Fruit fly (Drosophila melanogaster) whole organism, embryonic: ENCODE data around the gene CG10477.

ENCODE experiments used
- Awh ChIP-seq: fragments of 200-800 bp; sonication (Bioruptor generic); IDR thresholded peaks from 2 replicates; pipeline ENCODE4, ENCODE4 v1.3.6; 2022; ENCODE audit warnings: missing biosample characterization, missing genetic modification characterization
- Bgb ChIP-seq: fragments of 200-800 bp; sonication (Bioruptor generic); IDR thresholded peaks from 2 replicates; pipeline ENCODE4 v1.3.6; 2022; ENCODE audit warnings: missing biosample characterization, missing genetic modification characterization; ENCODE audit not compliant: partially characterized antibody
- BtbVII ChIP-seq: fragments of 200-800 bp; sonication (Bioruptor generic); optimal IDR thresholded peaks from 3 replicates; lab custom pipeline; 2017; ENCODE audit warnings: missing biosample characterization, mild to moderate bottlenecking, missing genetic modification characterization
- CG10209 ChIP-seq: fragments of 200-800 bp; sonication (Bioruptor generic); optimal IDR thresholded peaks from 3 replicates; lab custom pipeline; 2017; ENCODE audit warnings: missing biosample characterization, mild to moderate bottlenecking, missing genetic modification characterization, missing genetic modification reagents
- CG1024 ChIP-seq: fragments of 200-800 bp; sonication (Bioruptor generic); IDR thresholded peaks from 2 replicates; pipeline ENCODE4 v1.3.6; 2022; ENCODE audit warnings: missing biosample characterization, missing genetic modification characterization
- CG10959 ChIP-seq: fragments of 200-800 bp; sonication (Bioruptor generic); IDR thresholded peaks from 2 replicates; pipeline ENCODE4 v1.3.6; 2022; ENCODE audit warnings: missing biosample characterization, missing genetic modification characterization
- CG11398 ChIP-seq: fragments of 200-800 bp; sonication (Bioruptor generic); optimal IDR thresholded peaks from 2 replicates; lab custom pipeline; 2016; ENCODE audit warnings: missing biosample characterization, missing genetic modification characterization
- CG12219 ChIP-seq: fragments of 200-800 bp; sonication (Bioruptor generic); optimal IDR thresholded peaks from 3 replicates; lab custom pipeline; 2018; ENCODE audit warnings: missing biosample characterization, mild to moderate bottlenecking, missing genetic modification characterization
- CG13624 ChIP-seq: fragments of 200-800 bp; sonication (Bioruptor generic); optimal IDR thresholded peaks from 2 replicates; lab custom pipeline; 2016; ENCODE audit warnings: missing biosample characterization, missing genetic modification characterization
- CG13894 ChIP-seq: fragments of 200-800 bp; sonication (Bioruptor generic); optimal IDR thresholded peaks from 3 replicates; lab custom pipeline; 2018; ENCODE audit warnings: missing biosample characterization, mild to moderate bottlenecking, missing genetic modification characterization, moderate library complexity
- CG15011 ChIP-seq: fragments of 200-800 bp; sonication (Bioruptor generic); optimal IDR thresholded peaks from 3 replicates; lab custom pipeline; 2018; ENCODE audit warnings: missing biosample characterization, mild to moderate bottlenecking, missing genetic modification characterization
- CG16779 ChIP-seq: fragments of 200-800 bp; sonication (Bioruptor generic); IDR thresholded peaks from 2 replicates; pipeline ENCODE4 v1.3.6; 2022; ENCODE audit warnings: missing biosample characterization, missing genetic modification characterization
- CG3163 ChIP-seq: fragments of 200-800 bp; sonication (Bioruptor generic); optimal IDR thresholded peaks from 3 replicates; lab custom pipeline; 2016; ENCODE audit warnings: missing biosample characterization, missing genetic modification characterization
- CG32767 ChIP-seq: fragments of 200-800 bp; sonication (Bioruptor generic); IDR thresholded peaks from 2 replicates; pipeline ENCODE4 v1.3.6; 2022; ENCODE audit warnings: missing biosample characterization, missing genetic modification characterization
- CG43689 ChIP-seq: fragments of 200-800 bp; sonication (Bioruptor generic); IDR thresholded peaks from 2 replicates; pipeline ENCODE4 v1.3.6; 2022; ENCODE audit warnings: missing biosample characterization, missing genetic modification characterization
- CG4820 ChIP-seq: fragments of 200-800 bp; sonication (Bioruptor generic); optimal IDR thresholded peaks from 3 replicates; lab custom pipeline; 2016; ENCODE audit warnings: missing biosample characterization, missing genetic modification characterization
- CG7556 ChIP-seq: fragments of 200-800 bp; sonication (Bioruptor generic); optimal IDR thresholded peaks from 2 replicates; lab custom pipeline; 2017; ENCODE audit warnings: missing biosample characterization, mild to moderate bottlenecking, missing genetic modification characterization
- CG7839 ChIP-seq: fragments of 200-800 bp; sonication (Bioruptor generic); optimal IDR thresholded peaks from 3 replicates; lab custom pipeline; 2018; ENCODE audit warnings: missing biosample characterization, mild to moderate bottlenecking, missing genetic modification characterization, moderate library complexity
- D19A ChIP-seq: fragments of 200-800 bp; optimal IDR thresholded peaks from 3 replicates; lab custom pipeline; 2019; ENCODE audit warnings: missing biosample characterization, mild to moderate bottlenecking, missing genetic modification characterization, moderate library complexity
- Dip2 ChIP-seq: fragments of 200-800 bp; sonication (Bioruptor generic); IDR thresholded peaks from 2 replicates; pipeline ENCODE4 v1.3.6; 2022; ENCODE audit warnings: missing biosample characterization, missing genetic modification characterization
- Dp ChIP-seq: fragments of 200-800 bp; sonication (Bioruptor generic); optimal IDR thresholded peaks from 2 replicates; lab custom pipeline; 2018; ENCODE audit warnings: missing biosample characterization, mild to moderate bottlenecking, missing genetic modification characterization, moderate library complexity
- Dref ChIP-seq: fragments of 200-800 bp; sonication (Bioruptor generic); IDR thresholded peaks from 2 replicates; pipeline ENCODE4 v1.3.6; 2022; ENCODE audit warnings: missing biosample characterization, missing genetic modification characterization
- Drgx ChIP-seq: fragments of 200-800 bp; sonication (Bioruptor generic); IDR thresholded peaks from 2 replicates; pipeline ENCODE4 v1.3.6; 2022; ENCODE audit warnings: missing biosample characterization, missing genetic modification characterization
- Fer1 ChIP-seq: fragments of 200-800 bp; sonication (Bioruptor generic); optimal IDR thresholded peaks from 2 replicates; lab custom pipeline; 2017; ENCODE audit warnings: missing biosample characterization, mild to moderate bottlenecking, missing genetic modification characterization
- Fer2 ChIP-seq: fragments of 200-800 bp; sonication (Bioruptor generic); optimal IDR thresholded peaks from 2 replicates; lab custom pipeline; 2018; ENCODE audit warnings: missing biosample characterization, mild to moderate bottlenecking, missing genetic modification characterization, moderate library complexity
- HmgD ChIP-seq: fragments of 200-800 bp; sonication (Bioruptor generic); optimal IDR thresholded peaks from 3 replicates; lab custom pipeline; 2016; ENCODE audit warnings: missing biosample characterization, missing genetic modification characterization
- Lpt ChIP-seq: fragments of >200 bp; optimal IDR thresholded peaks from 2 replicates; lab custom pipeline; 2018; ENCODE audit warnings: missing biosample characterization, missing genetic modification characterization
- Meics ChIP-seq: fragments of 200-800 bp; sonication (Bioruptor generic); optimal IDR thresholded peaks from 2 replicates; lab custom pipeline; 2017; ENCODE audit warnings: missing biosample characterization, mild to moderate bottlenecking, missing genetic modification characterization
- NfI ChIP-seq: fragments of 200-800 bp; sonication (Bioruptor generic); optimal IDR thresholded peaks from 3 replicates; lab custom pipeline; 2018; ENCODE audit warnings: missing biosample characterization, mild to moderate bottlenecking, missing genetic modification characterization, moderate library complexity
- Ravus ChIP-seq: fragments of 200-800 bp; sonication (Bioruptor generic); IDR thresholded peaks from 2 replicates; pipeline ENCODE4 v1.3.6; 2022; ENCODE audit warnings: missing biosample characterization, missing genetic modification characterization
- Sin3A ChIP-seq: fragments of >200 bp; optimal IDR thresholded peaks from 2 replicates; lab custom pipeline; 2018
- Taf1 ChIP-seq: fragments of 200-800 bp; sonication (Bioruptor generic); IDR thresholded peaks from 2 replicates; pipeline ENCODE4 v1.3.6; 2022; ENCODE audit warnings: missing biosample characterization, missing genetic modification characterization
- al ChIP-seq: fragments of 200-800 bp; sonication (Bioruptor generic); IDR thresholded peaks from 2 replicates; pipeline ENCODE4 v1.3.6; 2022; ENCODE audit warnings: missing biosample characterization, missing genetic modification characterization
- ase ChIP-seq: fragments of 200-800 bp; sonication (Bioruptor generic); IDR thresholded peaks from 3 replicates; pipeline ENCODE4 v1.3.6; 2022; ENCODE audit warnings: missing biosample characterization, missing genetic modification characterization
- ato ChIP-seq: fragments of 200-800 bp; sonication (Bioruptor generic); IDR thresholded peaks from 2 replicates; pipeline ENCODE4 v1.3.6; 2022; ENCODE audit warnings: missing biosample characterization, missing genetic modification characterization; ENCODE audit not compliant: partially characterized antibody
- bcd ChIP-seq: fragments of 200-800 bp; sonication (Bioruptor generic); optimal IDR thresholded peaks from 2 replicates; lab custom pipeline; 2017; ENCODE audit warnings: missing biosample characterization, mild to moderate bottlenecking, missing genetic modification characterization
- dan ChIP-seq: fragments of 200-800 bp; sonication (Bioruptor generic); IDR thresholded peaks from 2 replicates; pipeline ENCODE4 v1.3.6; 2022; ENCODE audit warnings: missing biosample characterization, missing genetic modification characterization
- dpn ChIP-seq, 2 experiments: fragments of 200-800 bp; sonication (Bioruptor generic); optimal IDR thresholded peaks; 3 replicates each; lab custom pipeline; 2016; ENCODE audit warnings: missing biosample characterization in 2 of 2, missing genetic modification characterization in 2 of 2
- eve ChIP-seq, 2 experiments: fragments of >200 bp; optimal IDR thresholded peaks; 2 replicates each; lab custom pipeline; 2017; ENCODE audit warnings: missing biosample characterization in 2 of 2, missing genetic modification characterization in 2 of 2
- hb ChIP-seq: fragments of 200-800 bp; sonication (Bioruptor generic); IDR thresholded peaks from 3 replicates; pipeline ENCODE4 v1.3.6; 2022; ENCODE audit warnings: missing biosample characterization, missing genetic modification characterization; ENCODE audit not compliant: partially characterized antibody
- her ChIP-seq: fragments of 200-800 bp; sonication (Bioruptor generic); optimal IDR thresholded peaks from 2 replicates; lab custom pipeline; 2016; ENCODE audit warnings: missing biosample characterization, missing genetic modification characterization
- jigr1 ChIP-seq: fragments of 200-800 bp; sonication (Bioruptor generic); IDR thresholded peaks from 3 replicates; pipeline ENCODE4 v1.3.6; 2022; ENCODE audit warnings: missing biosample characterization, missing genetic modification characterization
- phol ChIP-seq: fragments of 200-800 bp; sonication (Bioruptor generic); optimal IDR thresholded peaks from 3 replicates; lab custom pipeline; 2018; ENCODE audit warnings: missing biosample characterization, mild to moderate bottlenecking, missing genetic modification characterization, moderate library complexity
- ro ChIP-seq: fragments of 200-800 bp; sonication (Bioruptor generic); IDR thresholded peaks from 2 replicates; pipeline ENCODE4 v1.3.6; 2022; ENCODE audit warnings: missing biosample characterization, missing genetic modification characterization
- sens ChIP-seq: fragments of 200-800 bp; sonication (Bioruptor generic); peaks from one replicate; lab custom pipeline; 2016; ENCODE audit warnings: missing biosample characterization, missing genetic modification characterization
- sima ChIP-seq: fragments of 200-800 bp; sonication (Bioruptor generic); optimal IDR thresholded peaks from 2 replicates; lab custom pipeline; 2016; ENCODE audit warnings: missing biosample characterization, missing genetic modification characterization
- toy ChIP-seq: fragments of 200-800 bp; sonication (Bioruptor generic); IDR thresholded peaks from 2 replicates; pipeline ENCODE4 v1.3.6; 2022; ENCODE audit warnings: missing biosample characterization, missing genetic modification characterization
- unc-4 ChIP-seq: fragments of 200-800 bp; sonication (Bioruptor generic); IDR thresholded peaks from 2 replicates; pipeline ENCODE4 v1.3.6; 2022; ENCODE audit warnings: missing biosample characterization, missing genetic modification characterization; ENCODE audit not compliant: partially characterized antibody
- vfl ChIP-seq: fragments of 200-800 bp; sonication (Bioruptor generic); optimal IDR thresholded peaks from 2 replicates; lab custom pipeline; 2016; ENCODE audit warnings: missing biosample characterization, missing genetic modification characterization
- zen ChIP-seq: fragments of 200-800 bp; sonication (Bioruptor generic); optimal IDR thresholded peaks from 3 replicates; lab custom pipeline; 2018; ENCODE audit warnings: missing biosample characterization, mild to moderate bottlenecking, missing genetic modification characterization, moderate library complexity

Gene CG10477

DNA sequence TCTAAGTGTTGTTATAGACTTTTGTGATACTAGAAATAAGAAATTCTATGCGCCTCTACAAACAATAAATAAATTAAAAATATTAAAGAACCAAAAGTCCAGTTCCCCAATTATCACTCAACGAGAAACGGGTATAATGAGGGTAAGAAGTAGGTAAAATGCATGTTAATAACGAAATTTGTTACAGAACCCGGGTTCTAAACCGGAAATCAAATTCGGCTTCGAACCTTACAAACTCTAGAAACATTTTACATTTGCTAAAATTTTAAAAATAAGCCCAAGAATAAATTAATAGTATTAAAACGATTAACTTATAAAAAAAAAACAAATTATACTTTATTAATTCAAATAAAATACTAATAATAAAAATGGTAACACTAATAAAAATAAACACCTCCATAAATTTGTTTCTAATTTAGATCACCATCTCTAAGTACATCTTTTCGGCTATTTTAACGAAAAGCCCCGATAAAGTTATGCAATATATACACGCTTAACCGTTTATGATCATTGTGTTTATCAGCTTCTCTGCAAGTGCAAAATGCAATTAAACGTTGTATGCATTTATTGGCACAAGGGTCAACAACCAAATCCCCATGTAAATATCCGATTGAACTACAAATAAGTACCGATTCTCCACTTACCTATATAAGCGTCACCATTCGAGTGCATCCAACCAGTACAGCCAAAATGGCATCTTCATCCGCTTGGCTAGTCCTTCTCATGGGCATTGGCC, 37.2 kb upstream of the CG10477 start, which contains the start of gene CG6602:
Gene CG6602 (plus strand): TSS at position 686 of the 736 bp plus-strand sequence.
- TF ChIP-seq Ravus (GFP tag; lab: Robert Waterston, UW) (peak; percentile 18; the same call in 1 of the 2 replicates), CG10959 (GFP tag; lab: Robert Waterston, UW) (peak; percentile 16; the same call in 1 of the 2 replicates), ato (no peak), CG3163 (GFP tag; lab: Kevin White, UChicago) (no peak), CG16779 (no peak), dpn (GFP tag; optimal IDR thresholded peaks at IDR 0.05; lab: Kevin White, UChicago) (peak; percentile 32 to 76), CG7556 (no peak), jigr1 (no peak; the same call in 2 of the 3 replicates), CG10209 (GFP tag; lab: Kevin White, UChicago) (peak; percentile 73), CG32767 (no peak), sens (GFP tag; lab: Kevin White, UChicago) (peak; percentile 90), NfI (GFP tag; lab: Kevin White, UChicago) (peak; percentile 90), ase (peak; percentile 83), CG1024 (GFP tag; lab: Robert Waterston, UW) (peak; percentile 77), sima (no peak), zen (tag; lab: Kevin White, UChicago) (peak; percentile 71), vfl (GFP tag; lab: Kevin White, UChicago) (no peak), Meics (GFP tag; lab: Kevin White, UChicago) (peak; percentile 88), phol (tag; lab: Kevin White, UChicago) (peak; percentile 82), Taf1 (GFP tag; lab: Robert Waterston, UW) (no peak; the same call in 1 of the 2 replicates), Lpt (GFP tag; lab: Kevin White, UChicago) (no peak), HmgD (GFP tag; lab: Kevin White, UChicago) (no peak), D19A (tag; lab: Kevin White, UChicago) (peak; percentile 45), CG43689 (peak; percentile 5; the same call in 1 of the 2 replicates), Dip2 (GFP tag; lab: Robert Waterston, UW) (no peak), CG13624 (peak; percentile 14), dan (no peak), Sin3A (no peak), her (no peak), Dp (GFP tag; lab: Kevin White, UChicago) (no peak), bcd (GFP tag; lab: Kevin White, UChicago) (peak; percentile 87), Bgb (GFP tag; lab: Robert Waterston, UW) (no peak), CG11398 (GFP tag; lab: Kevin White, UChicago) (no peak), Dref (no peak), CG13894 (tag; lab: Kevin White, UChicago) (peak; percentile 37), unc-4 (GFP tag; lab: Robert Waterston, UW) (no peak), ro (peak; percentile 23; the same call in 1 of the 2 replicates), toy (GFP tag; lab: Robert Waterston, UW) (peak; percentile 42; the same call in 1 of the 2 replicates), al (GFP tag; lab: Robert Waterston, UW) (peak; percentile 68), eve (GFP tag; optimal IDR thresholded peaks at IDR 0.05; lab: Kevin White, UChicago) (no peak), CG7839 (peak; percentile 73), CG12219 (peak; percentile 25), BtbVII (peak; percentile 65), Awh (peak; percentile 34; the same call in 1 of the 2 replicates), CG4820 (GFP tag; lab: Kevin White, UChicago) (peak; percentile 60), CG15011 (GFP tag; lab: Kevin White, UChicago) (peak; percentile 60), Drgx (GFP tag; lab: Robert Waterston, UW) (no peak), hb (GFP tag; lab: Robert Waterston, UW) (no peak), Fer2 (tag; lab: Kevin White, UChicago) (peak; percentile 51), Fer1 (GFP tag; lab: Kevin White, UChicago) (peak; percentile 84)
